Worm (Caenorhabditis elegans) whole organism, late embryonic: ENCODE data around the gene C24A3.9.

Experiments
- ceh-2 ChIP-seq: sonication (generic microtip); optimal IDR thresholded peaks from 2 replicates; lab custom pipeline; 2016; ENCODE audit warnings: missing genotype, missing genetic modification characterization, missing compliant biosample characterization
- ceh-9 ChIP-seq: sonication (generic microtip); optimal IDR thresholded peaks from 2 replicates; lab custom pipeline; 2016; ENCODE audit warnings: mild to moderate bottlenecking, missing genetic modification characterization, inconsistent platforms, missing compliant biosample characterization
- dve-1 ChIP-seq: sonication (generic microtip); optimal IDR thresholded peaks from 2 replicates; lab custom pipeline; 2017; ENCODE audit warnings: antibody characterized with exemption, mild to moderate bottlenecking, missing genetic modification characterization, missing compliant biosample characterization
- ets-4 ChIP-seq: sonication (generic microtip); optimal IDR thresholded peaks from 2 replicates; lab custom pipeline; 2016; ENCODE audit warnings: missing genetic modification characterization, missing compliant biosample characterization
- fax-1 ChIP-seq: sonication (generic microtip); optimal IDR thresholded peaks from 2 replicates; lab custom pipeline; 2016; ENCODE audit warnings: missing genotype, missing genetic modification characterization, missing compliant biosample characterization
- hlh-13 ChIP-seq: fragments of 200-800 bp; sonication (Bioruptor generic); optimal IDR thresholded peaks from 2 replicates; lab custom pipeline; 2018; ENCODE audit warnings: mild to moderate bottlenecking, missing genetic modification characterization, missing compliant biosample characterization
- hlh-30 ChIP-seq: sonication (generic microtip); optimal IDR thresholded peaks from 2 replicates; lab custom pipeline; 2017; ENCODE audit warnings: antibody characterized with exemption, missing genetic modification characterization, missing compliant biosample characterization; ENCODE audit not compliant: insufficient read depth
- lim-6 ChIP-seq: sonication (generic microtip); optimal IDR thresholded peaks from 2 replicates; lab custom pipeline; 2016; ENCODE audit warnings: missing genetic modification characterization, missing compliant biosample characterization
- pag-3 ChIP-seq: sonication (generic microtip); optimal IDR thresholded peaks from 2 replicates; lab custom pipeline; 2016; ENCODE audit warnings: missing compliant biosample characterization, missing genetic modification characterization, borderline replicate concordance
- pqm-1 ChIP-seq: sonication (generic microtip); optimal IDR thresholded peaks from 2 replicates; lab custom pipeline; 2016; ENCODE audit warnings: missing genetic modification characterization, missing compliant biosample characterization
- rnt-1 ChIP-seq: sonication (generic microtip); optimal IDR thresholded peaks from 2 replicates; lab custom pipeline; 2016; ENCODE audit warnings: missing genetic modification characterization, missing compliant biosample characterization
- tbx-7 ChIP-seq: sonication (generic microtip); optimal IDR thresholded peaks from 2 replicates; lab custom pipeline; 2016; ENCODE audit warnings: missing genotype, missing genetic modification characterization, missing compliant biosample characterization
- unc-55 ChIP-seq: sonication (generic microtip); optimal IDR thresholded peaks from 2 replicates; lab custom pipeline; 2017; ENCODE audit warnings: missing biosample characterization, missing genetic modification reagents, missing genetic modification characterization
- ztf-16 ChIP-seq: sonication (generic microtip); optimal IDR thresholded peaks from 2 replicates; lab custom pipeline; 2017; ENCODE audit warnings: missing genetic modification characterization, missing compliant biosample characterization

- TF ChIP-seq dve-1 (no peak), tbx-7 (tag; lab: Kevin White, UChicago) (no peak), pqm-1 (no peak), ets-4 (no peak), ztf-16 (no peak), fax-1 (tag; lab: Kevin White, UChicago) (no peak), ceh-2 (no peak), pag-3 (tag; lab: Kevin White, UChicago) (no peak), lim-6 (tag; lab: Kevin White, UChicago) (no peak), ceh-9 (tag; lab: Kevin White, UChicago) (no peak), rnt-1 (no peak), hlh-30 (tag; lab: Kevin White, UChicago) (no peak), unc-55 (GFP tag; lab: Kevin White, UChicago) (no peak), hlh-13 (GFP tag; lab: Kevin White, UChicago) (no peak)
Observed at ce11 chrX:9057352-9057751, 47.0 kb upstream of the C24A3.9 start, which contains the start of gene F47E1.2.
